Worm (Caenorhabditis elegans) whole organism, L3 larva: Measurements from ENCODE around the gene rec-8.

ENCODE experiments used
- R02D3.7 ChIP-seq: fragments of 150-350 bp; optimal IDR thresholded peaks from 2 replicates; lab custom pipeline; 2014; ENCODE audit warnings: missing biosample characterization, missing genetic modification characterization
- ZK546.5 ChIP-seq: sonication (generic microtip); optimal IDR thresholded peaks from 2 replicates; lab custom pipeline; 2017; ENCODE audit warnings: missing biosample characterization, missing genetic modification characterization
- ceh-28 ChIP-seq: fragments of 150-350 bp; optimal IDR thresholded peaks from 2 replicates; lab custom pipeline; 2014; ENCODE audit warnings: missing biosample characterization, missing genetic modification reagents, missing genetic modification characterization
- fkh-10 ChIP-seq: sonication (generic microtip); optimal IDR thresholded peaks from 2 replicates; lab custom pipeline; 2017; ENCODE audit warnings: missing biosample characterization, missing genetic modification reagents, missing genetic modification characterization
- fkh-2 ChIP-seq: fragments of 150-350 bp; optimal IDR thresholded peaks from 2 replicates; lab custom pipeline; 2014; ENCODE audit warnings: missing biosample characterization, missing genetic modification reagents, missing genetic modification characterization
- fos-1 ChIP-seq: fragments of 150-350 bp; optimal IDR thresholded peaks from 2 replicates; lab custom pipeline; 2014; ENCODE audit warnings: missing biosample characterization, missing genetic modification characterization
- nhr-12 ChIP-seq: fragments of 150-350 bp; optimal IDR thresholded peaks from 2 replicates; lab custom pipeline; 2014; ENCODE audit warnings: missing biosample characterization, missing genetic modification characterization
- nhr-237 ChIP-seq: fragments of 150-350 bp; optimal IDR thresholded peaks from 2 replicates; lab custom pipeline; 2014; ENCODE audit warnings: missing biosample characterization, missing genetic modification characterization
- nhr-43 ChIP-seq: sonication (generic microtip); optimal IDR thresholded peaks from 2 replicates; lab custom pipeline; 2016; ENCODE audit warnings: mild to moderate bottlenecking, missing genetic modification characterization, missing compliant biosample characterization; ENCODE audit not compliant: poor library complexity, severe bottlenecking
- nhr-76 ChIP-seq: fragments of 150-350 bp; sonication (generic microtip); optimal IDR thresholded peaks from 5 replicates; lab custom pipeline; 2014; ENCODE audit warnings: missing biosample characterization, missing genetic modification characterization
- snpc-4 ChIP-seq: fragments of 150-350 bp; optimal IDR thresholded peaks from 2 replicates; lab custom pipeline; 2014; ENCODE audit warnings: missing biosample characterization, missing genetic modification characterization
- tbx-2 ChIP-seq: sonication (generic microtip); optimal IDR thresholded peaks from 2 replicates; lab custom pipeline; 2016; ENCODE audit warnings: mild to moderate bottlenecking, missing genetic modification characterization, missing compliant biosample characterization
- zag-1 ChIP-seq: fragments of 150-350 bp; optimal IDR thresholded peaks from 2 replicates; lab custom pipeline; 2014; ENCODE audit warnings: missing biosample characterization, missing genetic modification characterization
- ztf-11 ChIP-seq: fragments of 150-350 bp; optimal IDR thresholded peaks from 2 replicates; lab custom pipeline; 2014; ENCODE audit warnings: missing biosample characterization, missing genetic modification characterization

DNA sequence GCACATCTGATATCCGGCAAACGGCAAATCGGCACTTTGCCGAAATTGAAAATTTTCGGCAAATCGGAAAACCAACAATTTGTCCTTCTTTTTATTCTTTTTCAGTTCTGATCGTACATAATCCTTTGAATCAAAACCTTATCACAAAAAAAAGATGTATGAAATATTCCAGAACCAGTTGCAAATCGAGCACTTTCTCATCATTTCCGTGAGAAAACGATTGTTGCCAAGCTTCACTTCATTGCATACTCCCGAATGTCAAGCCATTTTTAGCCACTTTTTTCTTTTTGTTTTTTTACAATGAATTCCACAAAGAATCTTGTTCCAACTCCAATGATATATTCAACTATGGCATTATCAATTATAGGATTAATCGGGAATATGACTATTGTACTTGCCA lies 11.9 kb upstream of the rec-8 start, which contains the start of gene srsx-25:
- TF ChIP-seq fkh-10 (GFP tag; lab: Kevin White, UChicago) (no peak), snpc-4 (tag; lab: Kevin White, UChicago) (no peak), zag-1 (tag; lab: Kevin White, UChicago) (no peak), tbx-2 (no peak), ZK546.5 (tag; lab: Kevin White, UChicago) (no peak), nhr-43 (tag; lab: Kevin White, UChicago) (no peak), nhr-76 (tag; lab: Kevin White, UChicago) (no peak), R02D3.7 (no peak), nhr-237 (tag; lab: Kevin White, UChicago) (no peak), fos-1 (tag; lab: Kevin White, UChicago) (no peak), ceh-28 (tag; lab: Kevin White, UChicago) (no peak), nhr-12 (tag; lab: Kevin White, UChicago) (no peak), fkh-2 (tag; lab: Kevin White, UChicago) (no peak), ztf-11 (tag; lab: Kevin White, UChicago) (no peak)
